Worm (Caenorhabditis elegans) whole organism, L1 larva: Measurements from ENCODE around the gene R04B5.6.

Experiments used
- C04F5.9 ChIP-seq: sonication (generic microtip); optimal IDR thresholded peaks from 2 replicates; lab custom pipeline; 2016; ENCODE audit warnings: missing genetic modification characterization, missing compliant biosample characterization
- C34B4.2 ChIP-seq: sonication (generic microtip); optimal IDR thresholded peaks from 2 replicates; lab custom pipeline; 2017; ENCODE audit warnings: mild to moderate bottlenecking, missing genetic modification characterization, missing compliant biosample characterization
- Y116A8C.19 ChIP-seq: sonication (generic microtip); optimal IDR thresholded peaks from 2 replicates; lab custom pipeline; 2016; ENCODE audit warnings: missing compliant biosample characterization, missing genetic modification characterization, borderline replicate concordance
- blmp-1 ChIP-seq: fragments of 150-350 bp; optimal IDR thresholded peaks from 2 replicates; lab custom pipeline; 2014; ENCODE audit warnings: missing biosample characterization, missing genetic modification characterization
- ceh-8 ChIP-seq: fragments of 200-800 bp; sonication (Bioruptor generic); optimal IDR thresholded peaks from 2 replicates; lab custom pipeline; 2018; ENCODE audit warnings: mild to moderate bottlenecking, missing genetic modification characterization, moderate library complexity, missing compliant biosample characterization
- ceh-82 ChIP-seq, 3 experiments: fragments of 150-350 bp in 1 of 3; sonication (generic microtip) in 2 of 3; optimal IDR thresholded peaks; 2 replicates each; lab custom pipeline; 2014 to 2017; ENCODE audit warnings: missing biosample characterization in 3 of 3, missing genetic modification characterization in 3 of 3
- dpl-1 ChIP-seq, 3 experiments: fragments of 150-350 bp in 2 of 3; sonication (generic microtip) in 1 of 3; optimal IDR thresholded peaks; 2 replicates each; lab custom pipeline; 2014 to 2017; ENCODE audit warnings: missing biosample characterization in 3 of 3, missing genetic modification characterization in 3 of 3, missing genetic modification reagents in 3 of 3
- dsc-1 ChIP-seq: sonication (generic microtip); optimal IDR thresholded peaks from 2 replicates; lab custom pipeline; 2016; ENCODE audit warnings: mild to moderate bottlenecking, missing genetic modification characterization, missing compliant biosample characterization
- efl-1 ChIP-seq, 4 experiments: fragments of 150-350 bp; optimal IDR thresholded peaks in 3 of 4; peaks in 1 of 4; 1 replicate in 1 of 4; 2 replicates in 3 of 4; lab custom pipeline; 2014; ENCODE audit warnings: missing biosample characterization in 2 of 4, missing genetic modification characterization in 2 of 4, missing genetic modification reagents in 2 of 4
- egl-27 ChIP-seq, 2 experiments: fragments of 150-350 bp in 1 of 2; sonication (generic microtip); optimal IDR thresholded peaks; 3 replicates each; lab custom pipeline; 2017 to 2018; ENCODE audit warnings: missing biosample characterization in 2 of 2, missing genetic modification characterization in 2 of 2, missing genetic modification reagents in 2 of 2
- elt-3 ChIP-seq, 6 experiments: fragments of 150-350 bp in 1 of 6; sonication (generic microtip); optimal IDR thresholded peaks; 2 replicates each; lab custom pipeline; 2017 to 2018; ENCODE audit warnings: missing biosample characterization in 6 of 6, missing genetic modification characterization in 6 of 6, inconsistent platforms in 1 of 6
- ets-5 ChIP-seq: fragments of 200-800 bp; sonication (Bioruptor generic); IDR thresholded peaks from 2 replicates; pipeline ENCODE4 v1.3.6; 2022; ENCODE audit warnings: missing genetic modification characterization, missing compliant biosample characterization
- fos-1 ChIP-seq: fragments of 150-350 bp; optimal IDR thresholded peaks from 2 replicates; lab custom pipeline; 2014; ENCODE audit warnings: missing biosample characterization, missing genetic modification characterization
- hlh-17 ChIP-seq: fragments of 200-800 bp; sonication (Bioruptor generic); optimal IDR thresholded peaks from 2 replicates; lab custom pipeline; 2018; ENCODE audit warnings: missing genetic modification characterization, mild to moderate bottlenecking, missing compliant biosample characterization, moderate library complexity, borderline replicate concordance
- jun-1 ChIP-seq: fragments of 150-350 bp; optimal IDR thresholded peaks from 2 replicates; lab custom pipeline; 2014; ENCODE audit warnings: missing biosample characterization, missing genetic modification reagents, missing genetic modification characterization
- lin-14 ChIP-seq: fragments of 200-800 bp; sonication (Bioruptor generic); optimal IDR thresholded peaks from 2 replicates; lab custom pipeline; 2018; ENCODE audit warnings: mild to moderate bottlenecking, missing genetic modification characterization, moderate library complexity, missing compliant biosample characterization
- lin-35 ChIP-seq, 2 experiments: fragments of 150-350 bp; optimal IDR thresholded peaks; 2 replicates each; lab custom pipeline; 2014; ENCODE audit warnings: missing biosample characterization in 2 of 2, missing genetic modification characterization in 2 of 2, missing genetic modification reagents in 2 of 2
- lin-39 ChIP-seq: fragments of 150-350 bp; optimal IDR thresholded peaks from 2 replicates; lab custom pipeline; 2014; ENCODE audit warnings: missing biosample characterization, missing genetic modification reagents, missing genetic modification characterization
- lir-3 ChIP-seq: sonication (generic microtip); optimal IDR thresholded peaks from 2 replicates; lab custom pipeline; 2016; ENCODE audit warnings: mild to moderate bottlenecking, missing genetic modification characterization, moderate library complexity, missing compliant biosample characterization; ENCODE audit not compliant: poor library complexity
- lsy-2 ChIP-seq, 2 experiments: fragments of 150-350 bp; optimal IDR thresholded peaks; 2 replicates each; lab custom pipeline; 2014; ENCODE audit warnings: missing biosample characterization in 2 of 2, missing genetic modification characterization in 2 of 2
- mab-9 ChIP-seq: fragments of 200-800 bp; sonication (Bioruptor generic); IDR thresholded peaks from 2 replicates; pipeline ENCODE4 v1.3.6; 2022; ENCODE audit warnings: missing genetic modification reagents, missing genetic modification characterization, missing compliant biosample characterization
- nhr-12 ChIP-seq: sonication (generic microtip); optimal IDR thresholded peaks from 2 replicates; lab custom pipeline; 2017; ENCODE audit warnings: missing biosample characterization, missing genetic modification characterization
- nhr-19 ChIP-seq: fragments of 200-800 bp; sonication (Bioruptor generic); conservative IDR thresholded peaks from 2 replicates; pipeline ENCODE4 v1.3.6; 2022; ENCODE audit warnings: missing genetic modification characterization, missing compliant biosample characterization
- nhr-20 ChIP-seq: sonication (generic microtip); optimal IDR thresholded peaks from 2 replicates; lab custom pipeline; 2016; ENCODE audit warnings: mild to moderate bottlenecking, missing genetic modification characterization, missing compliant biosample characterization
- nhr-28 ChIP-seq: fragments of 150-350 bp; optimal IDR thresholded peaks from 2 replicates; lab custom pipeline; 2014; ENCODE audit warnings: missing biosample characterization, missing genetic modification characterization
- nhr-71 ChIP-seq: sonication (generic microtip); optimal IDR thresholded peaks from 2 replicates; lab custom pipeline; 2016; ENCODE audit warnings: mild to moderate bottlenecking, missing genetic modification characterization, moderate library complexity, missing compliant biosample characterization
- nhr-76 ChIP-seq: sonication (generic microtip); optimal IDR thresholded peaks from 2 replicates; lab custom pipeline; 2017; ENCODE audit warnings: missing biosample characterization, missing genetic modification characterization
- nhr-77 ChIP-seq: fragments of 150-350 bp; optimal IDR thresholded peaks from 2 replicates; lab custom pipeline; 2014; ENCODE audit warnings: missing biosample characterization, missing genetic modification characterization
- nhr-90 ChIP-seq: sonication (generic microtip); optimal IDR thresholded peaks from 2 replicates; lab custom pipeline; 2016; ENCODE audit warnings: mild to moderate bottlenecking, missing genetic modification characterization, missing compliant biosample characterization; ENCODE audit not compliant: poor library complexity
- pag-3 ChIP-seq: sonication (generic microtip); optimal IDR thresholded peaks from 2 replicates; lab custom pipeline; 2017; ENCODE audit warnings: missing genetic modification characterization, mild to moderate bottlenecking, missing compliant biosample characterization, antibody characterized with exemption, borderline replicate concordance; ENCODE audit not compliant: insufficient read depth
- pax-3 ChIP-seq: fragments of 200-800 bp; sonication (Bioruptor generic); optimal IDR thresholded peaks from 2 replicates; lab custom pipeline; 2018; ENCODE audit warnings: mild to moderate bottlenecking, missing genetic modification characterization, moderate library complexity, missing compliant biosample characterization
- pqm-1 ChIP-seq: sonication (generic microtip); optimal IDR thresholded peaks from 3 replicates; lab custom pipeline; 2017; ENCODE audit warnings: missing biosample characterization, missing genetic modification characterization
- rnt-1 ChIP-seq: sonication (generic microtip); optimal IDR thresholded peaks from 2 replicates; lab custom pipeline; 2016; ENCODE audit warnings: mild to moderate bottlenecking, missing genetic modification characterization, moderate library complexity, missing compliant biosample characterization
- skn-1 ChIP-seq: fragments of 150-350 bp; optimal IDR thresholded peaks from 2 replicates; lab custom pipeline; 2014; ENCODE audit warnings: missing biosample characterization, missing genetic modification characterization
- snpc-4 ChIP-seq: fragments of 150-350 bp; optimal IDR thresholded peaks from 2 replicates; lab custom pipeline; 2014; ENCODE audit warnings: missing biosample characterization, missing genetic modification characterization
- sptf-1 ChIP-seq: fragments of 150-350 bp; optimal IDR thresholded peaks from 2 replicates; lab custom pipeline; 2014; ENCODE audit warnings: missing biosample characterization, missing genetic modification characterization
- swsn-7 ChIP-seq: sonication (generic microtip); optimal IDR thresholded peaks from 2 replicates; lab custom pipeline; 2016; ENCODE audit warnings: missing genetic modification characterization, missing compliant biosample characterization
- tbx-2 ChIP-seq: sonication (generic microtip); optimal IDR thresholded peaks from 2 replicates; lab custom pipeline; 2016; ENCODE audit warnings: missing genetic modification characterization, missing compliant biosample characterization
- unc-62 ChIP-seq: fragments of 150-350 bp; optimal IDR thresholded peaks from 2 replicates; lab custom pipeline; 2014; ENCODE audit warnings: missing biosample characterization, missing genetic modification reagents, missing genetic modification characterization
- unc-86 ChIP-seq: sonication (generic microtip); optimal IDR thresholded peaks from 2 replicates; lab custom pipeline; 2016; ENCODE audit warnings: missing genetic modification characterization, missing compliant biosample characterization
- vab-15 ChIP-seq: sonication (generic microtip); optimal IDR thresholded peaks from 2 replicates; lab custom pipeline; 2017; ENCODE audit warnings: missing genotype, mild to moderate bottlenecking, missing genetic modification characterization, missing compliant biosample characterization
- zag-1 ChIP-seq: fragments of 150-350 bp; optimal IDR thresholded peaks from 2 replicates; lab custom pipeline; 2014; ENCODE audit warnings: missing biosample characterization, missing genetic modification characterization

Gene R04B5.6

ce11 chrV:10080905-10081304, 4.1 kb upstream of the R04B5.6 start:
- TF ChIP-seq fos-1 (tag; lab: Kevin White, UChicago) (no peak), pax-3 (no peak)

- TF ChIP-seq nhr-77 (tag; lab: Kevin White, UChicago), result peak; percentile 12
- peak; percentile 12 for TF ChIP-seq nhr-20
- TF ChIP-seq blmp-1 (tag; lab: Kevin White, UChicago), result no peak
- TF ChIP-seq efl-1 (optimal IDR thresholded peaks at IDR 0.05; lab: Kevin White, UChicago), result no peak
- TF ChIP-seq efl-1 (GFP tag; optimal IDR thresholded peaks at IDR 0.05 in 1 of 2; lab: Kevin White, UChicago), result peak in 1 of 2 experiments; percentile 51
- peak in 1 of 6 experiments; percentile 2 for TF ChIP-seq elt-3 (tag; optimal IDR thresholded peaks at IDR 0.05; lab: Kevin White, UChicago)
- TF ChIP-seq, all 84 proteins: peak for 4
Observed at ce11 chrV:10081636-10082035, 3.3 kb upstream of the R04B5.6 start, which contains the start of gene nhr-205. nhr-205 (minus strand) TSS chrV:10081776.

- TF ChIP-seq skn-1, result no peak
- no peak for TF ChIP-seq pqm-1 (tag; lab: Kevin White, UChicago)
- no peak for TF ChIP-seq nhr-28 (tag; lab: Kevin White, UChicago)
- peak; percentile 1 to 9 for TF ChIP-seq efl-1 (optimal IDR thresholded peaks at IDR 0.05; lab: Kevin White, UChicago)
- no peak for TF ChIP-seq efl-1 (GFP tag; optimal IDR thresholded peaks at IDR 0.05 in 1 of 2; lab: Kevin White, UChicago)
- TF ChIP-seq lin-39, result no peak
- TF ChIP-seq Y116A8C.19, result no peak
- peak in 1 of 2 experiments; percentile 7 for TF ChIP-seq lin-35 (GFP tag; optimal IDR thresholded peaks at IDR 0.05; lab: Kevin White, UChicago)
- no peak for TF ChIP-seq unc-86 (tag; lab: Kevin White, UChicago)
- no peak for TF ChIP-seq jun-1
- no peak for TF ChIP-seq lir-3
- peak; percentile 8 for TF ChIP-seq blmp-1 (tag; lab: Kevin White, UChicago)
- peak; percentile 50 for TF ChIP-seq nhr-71
- TF ChIP-seq fos-1 (tag; lab: Kevin White, UChicago), result no peak
- TF ChIP-seq nhr-20, result peak; percentile 59
Observed at ce11 chrV:10083999-10084468, 930 bp upstream of the R04B5.6 start, which contains the start of gene nhr-12. nhr-12 (minus strand) TSS chrV:10084049.

- TF ChIP-seq lin-14 (GFP tag; lab: Kevin White, UChicago), result peak; percentile 6
- TF ChIP-seq swsn-7 (tag; lab: Kevin White, UChicago), result no peak
- peak; percentile 31 for TF ChIP-seq rnt-1 (tag; lab: Kevin White, UChicago)
- TF ChIP-seq, all 84 proteins: peak for 2
Observed at ce11 chrV:10086141-10086540, 1.2 kb downstream of the R04B5.6 start.

ce11 chrV:10087103-10087502, 2.1 kb downstream of the R04B5.6 start, which contains the start of gene R04B5.5:
R04B5.5 (plus strand) TSS chrV:10087480.
- TF ChIP-seq dsc-1 (no peak), ceh-8 (GFP tag; lab: Kevin White, UChicago) (no peak), snpc-4 (no peak), nhr-90 (peak; percentile 48), mab-9 (GFP tag; lab: Robert Waterston, UW) (no peak), vab-15 (tag; lab: Kevin White, UChicago) (no peak), egl-27 (tag; optimal IDR thresholded peaks at IDR 0.05; lab: Kevin White, UChicago) (no peak), nhr-76 (tag; lab: Kevin White, UChicago) (no peak), sptf-1 (tag; lab: Kevin White, UChicago) (no peak), lin-14 (GFP tag; lab: Kevin White, UChicago) (peak; percentile 82), C34B4.2 (no peak), dpl-1 (GFP tag; optimal IDR thresholded peaks at IDR 0.05; lab: Kevin White, UChicago) (no peak), zag-1 (tag; lab: Kevin White, UChicago) (no peak), pag-3 (no peak), unc-62 (no peak), nhr-71 (peak; percentile 72), nhr-19 (GFP tag; lab: Robert Waterston, UW) (peak; percentile 39), C04F5.9 (tag; lab: Kevin White, UChicago) (no peak), ceh-82 (tag; optimal IDR thresholded peaks at IDR 0.05; lab: Kevin White, UChicago) (no peak), ets-5 (GFP tag; lab: Robert Waterston, UW) (no peak), elt-3 (tag; optimal IDR thresholded peaks at IDR 0.05; lab: Kevin White, UChicago) (peak in 5 of 6 experiments; percentile 83 to 97 (median 91)), fos-1 (tag; lab: Kevin White, UChicago) (no peak), lsy-2 (tag; optimal IDR thresholded peaks at IDR 0.05; lab: Kevin White, UChicago) (no peak), Y116A8C.19 (no peak), tbx-2 (tag; lab: Kevin White, UChicago) (peak; percentile 12), hlh-17 (GFP tag; lab: Kevin White, UChicago) (no peak), nhr-12 (tag; lab: Kevin White, UChicago) (no peak), swsn-7 (tag; lab: Kevin White, UChicago) (no peak), lir-3 (no peak)
